Worm (Caenorhabditis elegans): Measurements from ENCODE around the gene ZK380.6.

DNA sequence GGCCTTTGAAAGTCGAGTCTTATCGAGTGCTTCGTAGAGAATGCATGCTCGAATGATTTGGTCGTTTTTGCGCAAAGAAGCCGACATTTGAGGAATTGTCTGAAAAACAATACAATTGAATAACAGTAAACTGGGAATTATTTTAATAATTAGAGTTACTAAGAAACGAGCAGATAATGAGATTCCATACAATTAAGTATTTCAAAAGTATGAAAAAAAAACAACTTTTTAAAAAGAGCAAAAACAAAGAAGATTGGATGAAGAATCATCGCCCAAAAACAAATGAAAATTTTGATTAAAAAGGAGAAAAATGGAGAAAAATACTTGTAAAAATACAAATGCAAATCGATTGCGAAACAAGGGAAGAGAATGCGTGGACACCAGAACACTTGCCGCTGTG is 23.8 kb downstream of the ZK380.6 start, which contains the start of gene fbxa-170:
- TF ChIP-seq nhr-237 (tag; optimal IDR thresholded peaks at IDR 0.05) (no peak), ztf-11 (tag; optimal IDR thresholded peaks at IDR 0.05) (no peak)
